Fruit fly (Drosophila melanogaster) whole organism, embryonic: Measurements from ENCODE around the gene CG2931.

Source experiments
- Ada2b ChIP-seq: fragments of 200-800 bp; sonication (Bioruptor generic); IDR thresholded peaks from 2 replicates; pipeline ENCODE4 v1.3.6; 2022; ENCODE audit warnings: missing biosample characterization, missing genetic modification characterization
- Atf-2 ChIP-seq: fragments of 200-800 bp; sonication (Bioruptor generic); optimal IDR thresholded peaks from 2 replicates; lab custom pipeline; 2016; ENCODE audit warnings: missing biosample characterization, missing genetic modification characterization
- Awh ChIP-seq: fragments of 200-800 bp; sonication (Bioruptor generic); IDR thresholded peaks from 2 replicates; pipeline ENCODE4, ENCODE4 v1.3.6; 2022; ENCODE audit warnings: missing biosample characterization, missing genetic modification characterization
- BEAF-32 ChIP-seq: fragments of 200-800 bp; sonication (Bioruptor generic); optimal IDR thresholded peaks from 3 replicates; lab custom pipeline; 2017; ENCODE audit warnings: missing biosample characterization, missing genetic modification characterization, mild to moderate bottlenecking, moderate library complexity, missing genetic modification reagents
- CG1024 ChIP-seq: fragments of 200-800 bp; sonication (Bioruptor generic); IDR thresholded peaks from 2 replicates; pipeline ENCODE4 v1.3.6; 2022; ENCODE audit warnings: missing biosample characterization, missing genetic modification characterization
- CG10431 ChIP-seq: fragments of 200-800 bp; sonication (Bioruptor generic); optimal IDR thresholded peaks from 3 replicates; lab custom pipeline; 2018; ENCODE audit warnings: missing biosample characterization, mild to moderate bottlenecking, missing genetic modification characterization
- CG10543 ChIP-seq: fragments of 200-800 bp; sonication (Bioruptor generic); optimal IDR thresholded peaks from 3 replicates; lab custom pipeline; 2017; ENCODE audit warnings: missing biosample characterization, mild to moderate bottlenecking, missing genetic modification characterization, moderate library complexity
- CG10979 ChIP-seq: fragments of 200-800 bp; sonication (Bioruptor generic); optimal IDR thresholded peaks from 2 replicates; lab custom pipeline; 2018; ENCODE audit warnings: missing biosample characterization, mild to moderate bottlenecking, missing genetic modification characterization, moderate library complexity
- CG11456 ChIP-seq: fragments of 200-800 bp; sonication (Bioruptor generic); IDR thresholded peaks from 3 replicates; pipeline ENCODE4 v1.3.6; 2022; ENCODE audit warnings: missing biosample characterization, missing genetic modification characterization
- CG11695 ChIP-seq: fragments of 200-800 bp; sonication (Bioruptor generic); IDR thresholded peaks from 3 replicates; pipeline ENCODE4 v1.3.6; 2022; ENCODE audit warnings: missing biosample characterization, missing genetic modification characterization
- CG13424 ChIP-seq: fragments of 200-800 bp; sonication (Bioruptor generic); optimal IDR thresholded peaks from 2 replicates; lab custom pipeline; 2019; ENCODE audit warnings: missing biosample characterization, mild to moderate bottlenecking, missing genetic modification characterization, moderate library complexity
- CG14667 ChIP-seq: fragments of 200-800 bp; sonication (Bioruptor generic); IDR thresholded peaks from 2 replicates; pipeline ENCODE4 v1.3.6; 2022; ENCODE audit warnings: missing biosample characterization, missing genetic modification characterization
- CG14710 ChIP-seq: fragments of 200-800 bp; sonication (Bioruptor generic); optimal IDR thresholded peaks from 3 replicates; lab custom pipeline; 2019; ENCODE audit warnings: missing biosample characterization, mild to moderate bottlenecking, missing genetic modification characterization, moderate library complexity
- CG14860 ChIP-seq: fragments of 200-800 bp; sonication (Bioruptor generic); IDR thresholded peaks from 3 replicates; pipeline ENCODE4 v1.3.6; 2022; ENCODE audit warnings: missing biosample characterization, missing genetic modification characterization; ENCODE audit not compliant: partially characterized antibody
- CG1603 ChIP-seq: fragments of 200-800 bp; sonication (Bioruptor generic); optimal IDR thresholded peaks from 2 replicates; lab custom pipeline; 2019; ENCODE audit warnings: missing biosample characterization, mild to moderate bottlenecking, missing genetic modification characterization, moderate library complexity
- CG18011 ChIP-seq: fragments of 200-800 bp; sonication (Bioruptor generic); optimal IDR thresholded peaks from 2 replicates; lab custom pipeline; 2017; ENCODE audit warnings: missing biosample characterization, missing genetic modification characterization, mild to moderate bottlenecking, moderate library complexity, missing genotype
- CG2129 ChIP-seq: fragments of 200-800 bp; sonication (Bioruptor generic); IDR thresholded peaks from 2 replicates; pipeline ENCODE4 v1.3.6; 2022; ENCODE audit warnings: missing biosample characterization, missing genetic modification characterization; ENCODE audit not compliant: partially characterized antibody
- CG3838 ChIP-seq: fragments of 200-800 bp; sonication (Bioruptor generic); optimal IDR thresholded peaks from 3 replicates; lab custom pipeline; 2016; ENCODE audit warnings: missing biosample characterization, missing genetic modification characterization
- CG42726 ChIP-seq: fragments of 200-800 bp; sonication (Bioruptor generic); IDR thresholded peaks from 2 replicates; pipeline ENCODE4 v1.3.6; 2022; ENCODE audit warnings: missing biosample characterization, missing genetic modification characterization; ENCODE audit not compliant: partially characterized antibody
- CG4617 ChIP-seq: fragments of 200-800 bp; sonication (Bioruptor generic); optimal IDR thresholded peaks from 3 replicates; lab custom pipeline; 2016; ENCODE audit warnings: missing biosample characterization, missing genetic modification characterization, borderline replicate concordance
- CG6683 ChIP-seq: fragments of 200-800 bp; sonication (Bioruptor generic); optimal IDR thresholded peaks from 2 replicates; lab custom pipeline; 2017; ENCODE audit warnings: missing biosample characterization, mild to moderate bottlenecking, missing genetic modification characterization, missing genetic modification reagents
- CG7745 ChIP-seq: fragments of 200-800 bp; sonication (Bioruptor generic); optimal IDR thresholded peaks from 2 replicates; lab custom pipeline; 2018; ENCODE audit warnings: missing biosample characterization, mild to moderate bottlenecking, missing genetic modification characterization, moderate library complexity
- CG7963 ChIP-seq: fragments of 200-800 bp; sonication (Bioruptor generic); IDR thresholded peaks from 3 replicates; pipeline ENCODE4 v1.3.6; 2022; ENCODE audit warnings: missing biosample characterization, missing genetic modification characterization; ENCODE audit not compliant: partially characterized antibody
- CG8944 ChIP-seq: fragments of 200-800 bp; sonication (Bioruptor generic); optimal IDR thresholded peaks from 3 replicates; lab custom pipeline; 2016; ENCODE audit warnings: missing biosample characterization, missing genetic modification characterization
- CkIIα-i1 ChIP-seq: fragments of 200-800 bp; sonication (Bioruptor generic); IDR thresholded peaks from 2 replicates; pipeline ENCODE4 v1.3.6; 2022; ENCODE audit warnings: missing biosample characterization, missing genetic modification characterization
- CrebB ChIP-seq: fragments of 200-800 bp; sonication (Bioruptor generic); optimal IDR thresholded peaks from 3 replicates; lab custom pipeline; 2018; ENCODE audit warnings: missing biosample characterization, mild to moderate bottlenecking, missing genetic modification characterization
- Doc3 ChIP-seq: fragments of 200-800 bp; sonication (Bioruptor generic); IDR thresholded peaks from 3 replicates; pipeline ENCODE4 v1.3.6; 2022; ENCODE audit warnings: missing biosample characterization, missing genetic modification characterization; ENCODE audit not compliant: partially characterized antibody
- Eip74EF ChIP-seq, 2 experiments: fragments of 200-800 bp in 1 of 2; fragments of >200 bp in 1 of 2; sonication (Bioruptor generic) in 1 of 2; optimal IDR thresholded peaks; 2 replicates each; lab custom pipeline; 2017 to 2019; ENCODE audit warnings: missing biosample characterization in 2 of 2, missing genetic modification characterization in 2 of 2, mild to moderate bottlenecking in 1 of 2, moderate library complexity in 1 of 2
- Ets65A ChIP-seq: fragments of 200-800 bp; sonication (Bioruptor generic); peaks from one replicate; lab custom pipeline; 2016; ENCODE audit warnings: missing biosample characterization, missing genetic modification characterization
- HLHmδ ChIP-seq: fragments of 200-800 bp; sonication (Bioruptor generic); optimal IDR thresholded peaks from 2 replicates; lab custom pipeline; 2018; ENCODE audit warnings: missing biosample characterization, mild to moderate bottlenecking, missing genetic modification characterization, moderate library complexity
- NFAT ChIP-seq: fragments of 200-800 bp; sonication (Bioruptor generic); IDR thresholded peaks from 2 replicates; pipeline ENCODE4 v1.3.6; 2022; ENCODE audit warnings: missing biosample characterization, missing genetic modification characterization
- NfI ChIP-seq: fragments of 200-800 bp; sonication (Bioruptor generic); optimal IDR thresholded peaks from 3 replicates; lab custom pipeline; 2018; ENCODE audit warnings: missing biosample characterization, mild to moderate bottlenecking, missing genetic modification characterization, moderate library complexity
- Spps ChIP-seq: fragments of 200-800 bp; sonication (Bioruptor generic); optimal IDR thresholded peaks from 2 replicates; lab custom pipeline; 2018; ENCODE audit warnings: missing biosample characterization, mild to moderate bottlenecking, missing genetic modification characterization
- chinmo ChIP-seq: fragments of 200-800 bp; sonication (Bioruptor generic); IDR thresholded peaks from 4 replicates; pipeline ENCODE4 v1.3.6; 2022; ENCODE audit warnings: missing biosample characterization, missing genetic modification characterization; ENCODE audit not compliant: partially characterized antibody
- chn ChIP-seq: fragments of 200-800 bp; sonication (Bioruptor generic); optimal IDR thresholded peaks from 2 replicates; lab custom pipeline; 2016; ENCODE audit warnings: missing biosample characterization, missing genetic modification characterization
- crc ChIP-seq: fragments of 200-800 bp; sonication (Bioruptor generic); optimal IDR thresholded peaks from 2 replicates; lab custom pipeline; 2016; ENCODE audit warnings: missing biosample characterization, missing genetic modification characterization
- dimm ChIP-seq: fragments of 200-800 bp; sonication (Bioruptor generic); IDR thresholded peaks from 2 replicates; pipeline ENCODE4 v1.3.6; 2022; ENCODE audit warnings: missing biosample characterization, missing genetic modification characterization
- dm ChIP-seq: fragments of 200-800 bp; sonication (Bioruptor generic); optimal IDR thresholded peaks from 3 replicates; lab custom pipeline; 2016; ENCODE audit warnings: missing biosample characterization, missing genetic modification characterization
- dmrt99B ChIP-seq: fragments of 200-800 bp; sonication (Bioruptor generic); optimal IDR thresholded peaks from 2 replicates; lab custom pipeline; 2018; ENCODE audit warnings: missing biosample characterization, mild to moderate bottlenecking, missing genetic modification characterization, moderate library complexity
- gce ChIP-seq: fragments of 200-800 bp; sonication (Bioruptor generic); IDR thresholded peaks from 3 replicates; pipeline ENCODE4 v1.3.6; 2022; ENCODE audit warnings: missing biosample characterization, missing genetic modification characterization
- gcm2 ChIP-seq: fragments of 200-800 bp; sonication (Bioruptor generic); optimal IDR thresholded peaks from 2 replicates; lab custom pipeline; 2016; ENCODE audit warnings: missing biosample characterization, missing genetic modification characterization
- hbn ChIP-seq: fragments of 200-800 bp; sonication (Bioruptor generic); IDR thresholded peaks from 2 replicates; pipeline ENCODE4 v1.3.6; 2022; ENCODE audit warnings: missing biosample characterization, missing genetic modification characterization; ENCODE audit not compliant: partially characterized antibody
- jigr1 ChIP-seq: fragments of 200-800 bp; sonication (Bioruptor generic); IDR thresholded peaks from 3 replicates; pipeline ENCODE4 v1.3.6; 2022; ENCODE audit warnings: missing biosample characterization, missing genetic modification characterization
- knrl ChIP-seq: fragments of 200-800 bp; sonication (Bioruptor generic); IDR thresholded peaks from 3 replicates; pipeline ENCODE4 v1.3.6; 2022; ENCODE audit warnings: missing biosample characterization, missing genetic modification characterization; ENCODE audit not compliant: partially characterized antibody
- lbe ChIP-seq: fragments of 200-800 bp; sonication (Bioruptor generic); optimal IDR thresholded peaks from 2 replicates; lab custom pipeline; 2016; ENCODE audit warnings: missing biosample characterization, mild to moderate bottlenecking, missing genetic modification characterization
- run ChIP-seq: fragments of 200-800 bp; sonication (Bioruptor generic); optimal IDR thresholded peaks from 3 replicates; lab custom pipeline; 2018; ENCODE audit warnings: missing biosample characterization, mild to moderate bottlenecking, missing genetic modification characterization
- salm ChIP-seq: fragments of 200-800 bp; sonication (Bioruptor generic); optimal IDR thresholded peaks from 2 replicates; lab custom pipeline; 2018; ENCODE audit warnings: missing biosample characterization, mild to moderate bottlenecking, missing genetic modification characterization
- slp2 ChIP-seq: fragments of 200-800 bp; sonication (Bioruptor generic); optimal IDR thresholded peaks from 2 replicates; lab custom pipeline; 2016; ENCODE audit warnings: missing biosample characterization, missing genetic modification characterization
- sob ChIP-seq: fragments of 200-800 bp; sonication (Bioruptor generic); IDR thresholded peaks from 2 replicates; pipeline ENCODE4 v1.3.6; 2022; ENCODE audit warnings: missing biosample characterization, missing genetic modification characterization
- z ChIP-seq: fragments of 200-800 bp; sonication (Bioruptor generic); IDR thresholded peaks from 3 replicates; pipeline ENCODE4 v1.3.6; 2022; ENCODE audit warnings: missing biosample characterization, missing genetic modification characterization

CG2931 gene

dm6 chr3R:5565623-5566022 lies 2.8 kb downstream of the CG2931 start (continued):
- TF ChIP-seq salm (peak; percentile 73), CG7745 (tag; lab: Kevin White, UChicago) (no peak), dimm (GFP tag; lab: Robert Waterston, UW) (peak; percentile 42; the same call in 1 of the 2 replicates), hbn (GFP tag; lab: Robert Waterston, UW) (no peak), gce (peak; percentile 74), jigr1 (GFP tag; lab: Robert Waterston, UW) (no peak), HLHmδ (GFP tag; lab: Kevin White, UChicago) (no peak), CG10431 (GFP tag; lab: Kevin White, UChicago) (no peak), dm (GFP tag; lab: Kevin White, UChicago) (peak; percentile 39), Atf-2 (GFP tag; lab: Kevin White, UChicago) (peak; percentile 32), dmrt99B (tag; lab: Kevin White, UChicago) (peak; percentile 88), CG11456 (peak; percentile 83), NfI (peak; percentile 81), CG7963 (GFP tag; lab: Robert Waterston, UW) (no peak), CG3838 (GFP tag; lab: Kevin White, UChicago) (peak; percentile 28), Ets65A (GFP tag; lab: Kevin White, UChicago) (peak; percentile 95), CG18011 (GFP tag; lab: Kevin White, UChicago) (peak; percentile 61), CG10979 (tag; lab: Kevin White, UChicago) (peak; percentile 67), Eip74EF (GFP tag; optimal IDR thresholded peaks at IDR 0.05; lab: Kevin White, UChicago) (peak in 1 of 2 experiments; percentile 59), CG1603 (tag; lab: Kevin White, UChicago) (peak; percentile 77), crc (GFP tag; lab: Kevin White, UChicago) (peak; percentile 45), knrl (GFP tag; lab: Robert Waterston, UW) (no peak), CG14710 (tag; lab: Kevin White, UChicago) (peak; percentile 28), run (tag; lab: Kevin White, UChicago) (peak; percentile 41), CrebB (tag; lab: Kevin White, UChicago) (peak; percentile 53), lbe (GFP tag; lab: Kevin White, UChicago) (peak; percentile 68), chn (GFP tag; lab: Kevin White, UChicago) (peak; percentile 63), Spps (tag; lab: Kevin White, UChicago) (peak; percentile 32), CG14860 (GFP tag; lab: Robert Waterston, UW) (no peak), chinmo (GFP tag; lab: Robert Waterston, UW) (peak; percentile 50; the same call in 1 of the 4 replicates), Ada2b (GFP tag; lab: Robert Waterston, UW) (peak; percentile 91), CG4617 (GFP tag; lab: Kevin White, UChicago) (no peak), CG8944 (GFP tag; lab: Kevin White, UChicago) (peak; percentile 60), gcm2 (GFP tag; lab: Kevin White, UChicago) (peak; percentile 67), CG14667 (GFP tag; lab: Robert Waterston, UW) (peak; percentile 81), CG6683 (GFP tag; lab: Kevin White, UChicago) (peak; percentile 59), slp2 (GFP tag; lab: Kevin White, UChicago) (peak; percentile 54), CG42726 (GFP tag; lab: Robert Waterston, UW) (no peak), CkIIα-i1 (GFP tag; lab: Robert Waterston, UW) (no peak), Doc3 (GFP tag; lab: Robert Waterston, UW) (no peak), sob (peak; percentile 85), z (GFP tag; lab: Robert Waterston, UW) (no peak; the same call in 2 of the 3 replicates), Awh (GFP tag; lab: Robert Waterston, UW) (peak; percentile 85), CG10543 (GFP tag; lab: Kevin White, UChicago) (peak; percentile 69), CG2129 (GFP tag; lab: Robert Waterston, UW) (no peak), CG1024 (GFP tag; lab: Robert Waterston, UW) (peak; percentile 76), CG11695 (peak; percentile 89), NFAT (GFP tag; lab: Robert Waterston, UW) (peak; percentile 84), BEAF-32 (GFP tag; lab: Kevin White, UChicago) (no peak), CG13424 (tag; lab: Kevin White, UChicago) (peak; percentile 79)
